Worm (Caenorhabditis elegans): ENCODE data around the gene cnnm-3.

The cnnm-3 gene

DNA sequence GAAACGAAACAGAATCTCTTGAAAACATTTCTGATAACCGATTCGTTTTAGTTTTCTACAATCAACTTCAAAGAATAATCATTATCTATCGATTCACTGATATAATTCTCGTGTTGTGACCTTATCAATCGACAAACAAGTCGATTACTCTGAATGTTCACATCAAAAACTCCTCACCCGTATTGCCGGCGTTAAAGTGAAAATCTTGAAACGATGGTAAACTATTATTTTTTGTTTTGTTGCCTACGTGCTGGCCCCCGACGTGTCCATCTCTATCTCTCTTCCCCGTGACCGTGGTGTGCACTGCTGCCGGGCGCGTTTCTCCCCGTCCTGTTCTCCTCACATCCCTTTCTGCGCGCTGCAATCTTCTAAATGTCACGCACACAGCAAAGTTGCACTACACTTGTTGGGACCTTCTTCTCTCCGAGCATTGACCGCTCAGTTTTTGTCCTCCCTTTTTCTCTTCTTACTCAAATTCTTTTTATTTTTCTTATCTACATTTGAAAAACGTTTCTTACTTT is 44.3 kb upstream of the cnnm-3 start (continued):
- peak; percentile 86 for TF ChIP-seq fos-1 (tag; optimal IDR thresholded peaks at IDR 0.05)
- TF ChIP-seq lin-13 (GFP tag; optimal IDR thresholded peaks at IDR 0.05), result no peak
- no peak for TF ChIP-seq nhr-237 (tag; optimal IDR thresholded peaks at IDR 0.05)
- peak; percentile 23 for TF ChIP-seq gmeb-1 (tag; optimal IDR thresholded peaks at IDR 0.05)
- TF ChIP-seq ztf-1 (GFP tag; conservative IDR thresholded peaks at IDR 0.05), result no peak
- TF ChIP-seq lin-39 (tag; optimal IDR thresholded peaks at IDR 0.05), result no peak
- TF ChIP-seq ztf-4 (tag; optimal IDR thresholded peaks at IDR 0.05), result peak; percentile 21
- TF ChIP-seq lsy-2 (tag; optimal IDR thresholded peaks at IDR 0.05), result peak in 1 of 2 experiments; percentile 56
- no peak for TF ChIP-seq nhr-77 (tag; optimal IDR thresholded peaks at IDR 0.05)
- TF ChIP-seq egl-27 (tag; optimal IDR thresholded peaks at IDR 0.05), result no peak
- peak; percentile 34 for TF ChIP-seq nhr-25 (tag; optimal IDR thresholded peaks at IDR 0.05)
- TF ChIP-seq ZK546.5 (tag; optimal IDR thresholded peaks at IDR 0.05), result no peak
- no peak for TF ChIP-seq mab-5 (tag; optimal IDR thresholded peaks at IDR 0.05)
- peak; percentile 12 for TF ChIP-seq nhr-21 (tag; optimal IDR thresholded peaks at IDR 0.05)
- TF ChIP-seq F13H6.1 (tag; optimal IDR thresholded peaks at IDR 0.05), result peak; percentile 59
- no peak for TF ChIP-seq Y55F3AM.14 (GFP tag; optimal IDR thresholded peaks at IDR 0.05)
- peak; percentile 18 for TF ChIP-seq sma-9 (GFP tag; optimal IDR thresholded peaks at IDR 0.05)
- TF ChIP-seq sma-9 (tag; optimal IDR thresholded peaks at IDR 0.05), result no peak

DNA sequence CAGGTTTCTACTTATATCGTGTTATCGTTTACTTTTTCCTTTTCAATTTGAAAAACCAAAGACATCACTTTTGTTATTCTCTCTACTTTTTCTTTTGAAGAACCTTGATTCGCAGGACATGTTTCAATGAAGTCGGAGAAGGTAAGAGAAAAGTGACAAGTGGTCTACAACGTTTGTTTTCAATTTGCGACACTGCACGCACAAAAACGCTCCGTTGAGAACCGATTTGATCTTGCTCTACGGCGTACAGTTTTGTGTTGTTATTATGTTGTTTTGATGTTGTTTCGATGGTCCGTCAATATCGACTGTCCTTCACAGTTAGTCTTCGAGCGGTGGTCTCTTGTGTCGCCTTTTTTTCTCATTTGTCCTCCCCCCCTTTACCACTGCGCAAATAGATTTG is 43.8 kb upstream of the cnnm-3 start, which contains the start of gene pccb-1:
Gene pccb-1, plus strand, starts transcription at position 127 of the 400 bp plus-strand sequence.
- no peak for TF ChIP-seq F13H6.1 (tag; optimal IDR thresholded peaks at IDR 0.05)
- TF ChIP-seq lin-13 (GFP tag; optimal IDR thresholded peaks at IDR 0.05), result no peak
- no peak for TF ChIP-seq mdl-1 (tag; optimal IDR thresholded peaks at IDR 0.05)

DNA sequence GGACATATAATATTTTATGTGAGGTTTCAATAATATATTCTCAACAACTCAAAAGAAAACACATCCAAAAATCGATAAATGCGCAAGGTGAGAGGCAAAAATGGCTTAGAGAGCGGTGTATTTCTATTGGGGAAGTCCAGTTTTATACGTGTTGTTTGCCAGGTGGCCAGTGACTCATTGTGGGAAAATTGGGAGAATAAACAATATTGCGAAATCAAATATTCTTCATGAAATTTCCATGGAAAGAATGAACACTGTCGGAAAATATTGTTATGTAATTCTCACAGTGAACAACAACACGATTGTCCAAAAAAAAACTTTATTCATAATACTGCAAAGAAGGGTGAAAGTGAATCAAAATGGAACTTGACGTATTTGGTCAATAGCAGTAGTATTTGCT is 42.0 kb upstream of the cnnm-3 start:
- TF ChIP-seq R02D3.7 (tag; optimal IDR thresholded peaks at IDR 0.05) (no peak), zag-1 (tag; optimal IDR thresholded peaks at IDR 0.05) (no peak), elt-1 (tag; optimal IDR thresholded peaks at IDR 0.05) (no peak), nhr-129 (tag; optimal IDR thresholded peaks at IDR 0.05) (no peak), alr-1 (tag; optimal IDR thresholded peaks at IDR 0.05) (no peak), peb-1 (tag; optimal IDR thresholded peaks at IDR 0.05) (no peak), ceh-16 (tag; optimal IDR thresholded peaks at IDR 0.05) (no peak), mbf-1 (tag; optimal IDR thresholded peaks at IDR 0.05) (no peak), unc-62 (GFP tag; optimal IDR thresholded peaks at IDR 0.05) (no peak), lin-13 (GFP tag; optimal IDR thresholded peaks at IDR 0.05) (no peak), egl-27 (tag; optimal IDR thresholded peaks at IDR 0.05) (no peak)

DNA sequence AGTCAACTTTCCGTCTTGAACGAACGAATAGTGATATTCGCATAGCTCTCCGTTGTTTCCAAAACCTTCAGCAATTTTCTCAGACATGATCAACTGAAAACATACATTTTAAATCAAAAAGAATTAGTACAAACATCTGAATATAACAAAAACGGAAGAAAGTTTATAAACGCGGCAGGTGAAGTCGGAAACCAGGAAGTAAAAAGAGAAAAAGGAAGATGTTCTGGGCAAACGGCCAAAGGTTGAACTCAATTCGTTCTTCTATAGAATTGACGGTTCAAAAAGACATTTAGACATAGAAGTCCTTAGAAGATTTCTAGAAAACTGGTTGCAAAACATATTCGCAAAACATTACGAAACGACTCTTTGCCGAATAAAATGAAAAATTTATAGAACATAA is 41.6 kb upstream of the cnnm-3 start, which contains the start of gene F52E4.5:
Gene F52E4.5, minus strand, starts transcription at position 101 of the 400 bp plus-strand sequence.
- TF ChIP-seq lin-11 (tag; optimal IDR thresholded peaks at IDR 0.05), result no peak
- TF ChIP-seq alr-1 (tag; optimal IDR thresholded peaks at IDR 0.05), result no peak
- TF ChIP-seq zag-1 (tag; optimal IDR thresholded peaks at IDR 0.05), result no peak

DNA sequence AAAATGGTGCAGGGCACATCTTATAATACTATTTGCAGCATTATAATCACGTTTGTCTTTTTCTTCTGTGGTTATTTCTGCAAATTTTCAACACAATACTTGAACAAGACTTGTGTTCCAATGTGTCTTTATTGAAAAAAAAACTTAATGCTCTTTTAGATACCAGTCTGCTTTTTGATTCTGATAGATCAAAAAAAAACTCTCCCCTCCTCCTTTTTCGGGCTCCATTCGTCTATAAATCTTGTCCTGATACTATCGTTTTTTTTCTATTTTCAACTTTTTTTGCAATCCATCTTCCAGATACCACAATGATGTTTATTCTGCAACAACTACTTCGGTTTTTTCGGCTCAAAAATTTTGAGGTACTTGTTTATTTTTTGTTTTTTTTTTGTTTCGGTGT is 35.2 kb upstream of the cnnm-3 start, which contains the start of gene twk-16:
Gene twk-16, plus strand, starts transcription at position 301 of the 400 bp plus-strand sequence.
- TF ChIP-seq ztf-4 (tag; optimal IDR thresholded peaks at IDR 0.05), result no peak
- no peak for TF ChIP-seq crh-2 (tag; optimal IDR thresholded peaks at IDR 0.05)
- no peak for TF ChIP-seq dmd-4 (tag; optimal IDR thresholded peaks at IDR 0.05)
- no peak for TF ChIP-seq ceh-82 (tag; optimal IDR thresholded peaks at IDR 0.05)
- no peak for TF ChIP-seq peb-1 (tag; optimal IDR thresholded peaks at IDR 0.05)
- TF ChIP-seq lin-11 (tag; optimal IDR thresholded peaks at IDR 0.05), result no peak
- TF ChIP-seq lsy-2 (tag; optimal IDR thresholded peaks at IDR 0.05), result no peak
- no peak for TF ChIP-seq nhr-129 (tag; optimal IDR thresholded peaks at IDR 0.05)
- no peak for TF ChIP-seq nhr-6 (tag; optimal IDR thresholded peaks at IDR 0.05)
- no peak for TF ChIP-seq elt-3 (tag; optimal IDR thresholded peaks at IDR 0.05)
- no peak for TF ChIP-seq unc-62 (GFP tag; optimal IDR thresholded peaks at IDR 0.05)

DNA sequence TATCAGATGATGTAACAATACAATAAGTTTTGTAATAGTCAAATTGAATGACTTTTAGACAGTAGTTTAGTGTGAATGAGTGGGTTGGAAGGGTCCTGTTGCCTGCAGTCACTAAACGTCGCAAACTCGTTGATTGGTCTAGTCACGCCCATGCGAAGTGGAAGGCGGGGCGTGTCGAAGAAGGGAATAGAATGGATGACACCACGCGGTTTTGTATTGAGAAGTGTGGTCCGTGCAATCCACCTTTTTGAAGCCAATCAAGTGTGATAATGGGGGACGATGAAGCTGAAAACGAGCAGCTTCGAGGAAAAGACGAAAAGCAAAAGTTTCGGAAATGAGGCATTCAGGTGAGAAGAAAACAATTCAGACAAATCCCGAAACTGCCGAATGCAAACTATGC is 24.7 kb upstream of the cnnm-3 start, which contains the start of gene ceh-31:
Gene ceh-31, minus strand, starts transcription at position 101 of the 400 bp plus-strand sequence.
- no peak for TF ChIP-seq gmeb-1 (tag; optimal IDR thresholded peaks at IDR 0.05)
- no peak for TF ChIP-seq sma-9 (GFP tag; optimal IDR thresholded peaks at IDR 0.05)
- no peak for TF ChIP-seq sma-9 (tag; optimal IDR thresholded peaks at IDR 0.05)
- TF ChIP-seq nhr-23 (tag; optimal IDR thresholded peaks at IDR 0.05), result no peak
- no peak for TF ChIP-seq lin-39 (tag; optimal IDR thresholded peaks at IDR 0.05)
- TF ChIP-seq alr-1 (tag; optimal IDR thresholded peaks at IDR 0.05), result no peak
- TF ChIP-seq snpc-4 (tag; optimal IDR thresholded peaks at IDR 0.05), result no peak
- no peak for TF ChIP-seq unc-55 (GFP tag; optimal IDR thresholded peaks at IDR 0.05)
- no peak for TF ChIP-seq nhr-129 (tag; optimal IDR thresholded peaks at IDR 0.05)
- TF ChIP-seq C34F6.9 (tag; optimal IDR thresholded peaks at IDR 0.05), result no peak
- no peak for TF ChIP-seq lin-11 (tag; optimal IDR thresholded peaks at IDR 0.05)
- no peak for TF ChIP-seq lin-13 (GFP tag; optimal IDR thresholded peaks at IDR 0.05)
- no peak for TF ChIP-seq zag-1 (tag; optimal IDR thresholded peaks at IDR 0.05)
- TF ChIP-seq unc-39 (tag; optimal IDR thresholded peaks at IDR 0.05), result no peak
- no peak for TF ChIP-seq nhr-21 (tag; optimal IDR thresholded peaks at IDR 0.05)
